Worm (Caenorhabditis elegans) whole organism, L2 larva: ENCODE data around the gene F08F8.9.

Experiments
- C34F6.9 ChIP-seq: fragments of 150-350 bp; optimal IDR thresholded peaks from 2 replicates; lab custom pipeline; 2014; ENCODE audit warnings: missing biosample characterization, missing genetic modification characterization
- F13H6.1 ChIP-seq: sonication (generic microtip); optimal IDR thresholded peaks from 2 replicates; lab custom pipeline; 2016; ENCODE audit warnings: missing genetic modification characterization, missing compliant biosample characterization
- R02D3.7 ChIP-seq: fragments of 150-350 bp; optimal IDR thresholded peaks from 2 replicates; lab custom pipeline; 2014; ENCODE audit warnings: missing biosample characterization, missing genetic modification characterization
- Y55F3AM.14 ChIP-seq: fragments of 200-800 bp; sonication (Bioruptor generic); optimal IDR thresholded peaks from 2 replicates; lab custom pipeline; 2018; ENCODE audit warnings: mild to moderate bottlenecking, missing genetic modification characterization, missing compliant biosample characterization
- alr-1 ChIP-seq: fragments of 150-350 bp; optimal IDR thresholded peaks from 2 replicates; lab custom pipeline; 2014; ENCODE audit warnings: missing biosample characterization, missing genetic modification characterization
- ceh-82 ChIP-seq: fragments of 150-350 bp; optimal IDR thresholded peaks from 2 replicates; lab custom pipeline; 2014; ENCODE audit warnings: missing biosample characterization, missing genetic modification characterization
- crh-2 ChIP-seq: sonication (generic microtip); optimal IDR thresholded peaks from 2 replicates; lab custom pipeline; 2017; ENCODE audit warnings: missing biosample characterization, missing genetic modification characterization
- egl-27 ChIP-seq: sonication (generic microtip); optimal IDR thresholded peaks from 3 replicates; lab custom pipeline; 2017; ENCODE audit warnings: missing biosample characterization, missing genetic modification reagents, missing genetic modification characterization
- fos-1 ChIP-seq: fragments of 150-350 bp; optimal IDR thresholded peaks from 2 replicates; lab custom pipeline; 2014; ENCODE audit warnings: missing biosample characterization, missing genetic modification characterization
- gmeb-1 ChIP-seq: fragments of 150-350 bp; optimal IDR thresholded peaks from 2 replicates; lab custom pipeline; 2014; ENCODE audit warnings: missing biosample characterization, missing genetic modification characterization
- lin-11 ChIP-seq: fragments of 150-350 bp; sonication (generic microtip); optimal IDR thresholded peaks from 2 replicates; lab custom pipeline; 2014; ENCODE audit warnings: missing biosample characterization, missing genetic modification characterization, inconsistent platforms, mixed read lengths
- lin-39 ChIP-seq: fragments of 150-350 bp; optimal IDR thresholded peaks from 2 replicates; lab custom pipeline; 2014; ENCODE audit warnings: missing biosample characterization, missing genetic modification reagents, missing genetic modification characterization
- lsy-2 ChIP-seq, 2 experiments: fragments of 150-350 bp in 1 of 2; sonication (generic microtip) in 1 of 2; optimal IDR thresholded peaks; 2 replicates each; lab custom pipeline; 2014 to 2017; ENCODE audit warnings: missing biosample characterization in 2 of 2, missing genetic modification characterization in 2 of 2
- mab-5 ChIP-seq: fragments of 150-350 bp; optimal IDR thresholded peaks from 2 replicates; lab custom pipeline; 2014; ENCODE audit warnings: missing biosample characterization, missing genetic modification characterization
- mbf-1 ChIP-seq: sonication (generic microtip); optimal IDR thresholded peaks from 2 replicates; lab custom pipeline; 2017; ENCODE audit warnings: missing biosample characterization, missing genetic modification characterization
- mdl-1 ChIP-seq, 2 experiments: fragments of 150-350 bp in 1 of 2; sonication (generic microtip) in 1 of 2; optimal IDR thresholded peaks; 2 replicates each; lab custom pipeline; 2017; ENCODE audit warnings: missing biosample characterization in 2 of 2, missing genetic modification characterization in 2 of 2
- nhr-10 ChIP-seq: sonication (generic microtip); optimal IDR thresholded peaks from 2 replicates; lab custom pipeline; 2017; ENCODE audit warnings: missing biosample characterization, missing genetic modification characterization
- nhr-12 ChIP-seq: fragments of 150-350 bp; optimal IDR thresholded peaks from 2 replicates; lab custom pipeline; 2014; ENCODE audit warnings: missing biosample characterization, missing genetic modification characterization
- nhr-129 ChIP-seq: fragments of 150-350 bp; optimal IDR thresholded peaks from 2 replicates; lab custom pipeline; 2014; ENCODE audit warnings: missing biosample characterization, missing genetic modification characterization
- nhr-21 ChIP-seq: fragments of 150-350 bp; optimal IDR thresholded peaks from 2 replicates; lab custom pipeline; 2014; ENCODE audit warnings: missing biosample characterization, missing genetic modification characterization
- nhr-237 ChIP-seq: fragments of 150-350 bp; optimal IDR thresholded peaks from 2 replicates; lab custom pipeline; 2014; ENCODE audit warnings: missing biosample characterization, missing genetic modification characterization
- nhr-25 ChIP-seq: fragments of 150-350 bp; sonication (generic microtip); optimal IDR thresholded peaks from 3 replicates; lab custom pipeline; 2014; ENCODE audit warnings: missing biosample characterization, missing genetic modification characterization
- nhr-6 ChIP-seq: fragments of 150-350 bp; optimal IDR thresholded peaks from 2 replicates; lab custom pipeline; 2014; ENCODE audit warnings: missing biosample characterization, missing genetic modification characterization
- nhr-77 ChIP-seq: fragments of 150-350 bp; optimal IDR thresholded peaks from 2 replicates; lab custom pipeline; 2014; ENCODE audit warnings: missing biosample characterization, missing genetic modification characterization
- peb-1 ChIP-seq: fragments of 150-350 bp; optimal IDR thresholded peaks from 2 replicates; lab custom pipeline; 2014; ENCODE audit warnings: missing biosample characterization, missing genetic modification characterization
- skn-1 ChIP-seq: sonication (generic microtip); optimal IDR thresholded peaks from 2 replicates; lab custom pipeline; 2017; ENCODE audit warnings: missing biosample characterization, missing genetic modification characterization
- sma-3 ChIP-seq: sonication (generic microtip); optimal IDR thresholded peaks from 2 replicates; lab custom pipeline; 2016; ENCODE audit warnings: missing genetic modification reagents, missing genetic modification characterization, missing compliant biosample characterization
- sma-9 ChIP-seq, 2 experiments: fragments of 150-350 bp in 1 of 2; sonication (generic microtip) in 1 of 2; optimal IDR thresholded peaks; 2 replicates each; lab custom pipeline; 2014 to 2016; ENCODE audit warnings: missing genetic modification characterization in 2 of 2, mild to moderate bottlenecking in 1 of 2, missing biosample characterization in 1 of 2, missing compliant biosample characterization in 1 of 2, missing genetic modification reagents in 1 of 2, moderate library complexity in 1 of 2
- snpc-4 ChIP-seq: fragments of 150-350 bp; optimal IDR thresholded peaks from 2 replicates; lab custom pipeline; 2014; ENCODE audit warnings: missing biosample characterization, missing genetic modification characterization
- unc-55 ChIP-seq: fragments of 150-350 bp; sonication (generic microtip); optimal IDR thresholded peaks from 3 replicates; lab custom pipeline; 2014; ENCODE audit warnings: missing biosample characterization, missing genetic modification reagents, missing genetic modification characterization
- zag-1 ChIP-seq: fragments of 150-350 bp; optimal IDR thresholded peaks from 2 replicates; lab custom pipeline; 2014; ENCODE audit warnings: missing biosample characterization, missing genetic modification characterization
- ztf-11 ChIP-seq: sonication (generic microtip); optimal IDR thresholded peaks from 2 replicates; lab custom pipeline; 2017; ENCODE audit warnings: missing biosample characterization, missing genetic modification characterization
- ztf-4 ChIP-seq: fragments of 150-350 bp; optimal IDR thresholded peaks from 2 replicates; lab custom pipeline; 2014; ENCODE audit warnings: missing biosample characterization, missing genetic modification characterization

F08F8.9 gene

ce11 chrIII:7353871-7354270, at the start of gene F08F8.9:
Gene F08F8.9 (minus strand): TSS chrIII:7353971.
- no peak for TF ChIP-seq alr-1 (tag; lab: Kevin White, UChicago)
- TF ChIP-seq crh-2 (tag; lab: Kevin White, UChicago): peak; percentile 8

DNA sequence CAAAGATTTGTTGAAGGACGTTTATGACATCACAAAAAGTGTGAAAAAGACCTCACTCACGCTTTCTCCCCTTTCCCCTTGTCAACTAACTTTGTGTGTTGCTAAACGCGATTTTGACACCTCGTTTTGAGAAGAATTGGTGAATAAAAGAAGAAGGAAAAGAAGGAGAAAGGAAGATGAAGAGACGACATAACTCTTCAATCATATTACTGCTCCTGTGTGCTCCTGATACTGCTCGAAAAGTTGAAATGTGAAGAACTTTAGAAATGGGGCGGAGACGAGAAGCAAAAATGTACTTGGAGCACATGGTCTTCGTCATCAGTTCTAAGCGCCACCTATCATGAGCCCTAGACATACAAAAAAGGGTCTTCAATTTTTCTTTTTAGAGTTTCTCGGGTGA, 45.2 kb upstream of the F08F8.9 start:
- TF ChIP-seq ztf-11 (tag; lab: Kevin White, UChicago) (no peak), nhr-12 (no peak), nhr-21 (tag; lab: Kevin White, UChicago) (no peak), ceh-82 (tag; lab: Kevin White, UChicago) (no peak), C34F6.9 (no peak), nhr-10 (tag; lab: Kevin White, UChicago) (no peak), lsy-2 (tag; optimal IDR thresholded peaks at IDR 0.05; lab: Kevin White, UChicago) (no peak), sma-3 (GFP tag; lab: Kevin White, UChicago) (no peak), Y55F3AM.14 (GFP tag; lab: Kevin White, UChicago) (no peak)

DNA sequence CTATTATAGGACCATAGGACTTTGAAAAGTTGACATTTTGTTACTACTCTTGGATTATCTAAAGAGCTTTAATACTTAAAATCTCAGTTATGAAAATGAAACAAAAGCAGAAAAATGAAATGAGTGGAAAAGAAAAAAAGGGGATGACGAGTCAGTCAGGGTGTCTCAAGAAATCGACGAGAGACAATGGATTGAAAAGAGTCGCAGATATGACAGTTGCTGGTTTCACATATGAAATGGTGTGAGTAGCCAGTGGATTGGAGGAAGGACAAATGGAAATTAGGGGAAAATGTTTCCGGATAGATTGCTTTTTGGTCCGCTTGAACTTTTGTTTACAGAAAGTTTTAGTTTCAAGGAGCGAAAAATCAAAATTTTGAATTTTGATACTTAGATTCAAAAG, 43.4 kb upstream of the F08F8.9 start:
- TF ChIP-seq lsy-2 (tag; optimal IDR thresholded peaks at IDR 0.05; lab: Kevin White, UChicago): peak in 1 of 2 experiments; percentile 28
- no peak for TF ChIP-seq nhr-6
- TF ChIP-seq R02D3.7 (tag; lab: Kevin White, UChicago): no peak
- TF ChIP-seq nhr-12: no peak
- TF ChIP-seq nhr-129: peak; percentile 25
- TF ChIP-seq egl-27 (tag; lab: Kevin White, UChicago): no peak
- no peak for TF ChIP-seq skn-1 (tag; lab: Kevin White, UChicago)
- peak; percentile 1 for TF ChIP-seq fos-1 (tag; lab: Kevin White, UChicago)
- TF ChIP-seq lin-39 (tag; lab: Kevin White, UChicago): no peak
- no peak for TF ChIP-seq nhr-21 (tag; lab: Kevin White, UChicago)
- TF ChIP-seq C34F6.9: no peak

ce11 chrIII:7395354-7395753, 41.6 kb upstream of the F08F8.9 start, which contains the start of gene lgc-50:
Gene lgc-50 (minus strand): TSS chrIII:7395454.
- TF ChIP-seq sma-9 (GFP tag; optimal IDR thresholded peaks at IDR 0.05; lab: Kevin White, UChicago) (no peak), sma-9 (tag; optimal IDR thresholded peaks at IDR 0.05; lab: Kevin White, UChicago) (no peak), nhr-237 (no peak), F13H6.1 (tag; lab: Kevin White, UChicago) (no peak), unc-55 (GFP tag; lab: Kevin White, UChicago) (no peak), nhr-129 (no peak), ztf-4 (tag; lab: Kevin White, UChicago) (no peak), R02D3.7 (tag; lab: Kevin White, UChicago) (no peak), fos-1 (tag; lab: Kevin White, UChicago) (no peak), nhr-25 (tag; lab: Kevin White, UChicago) (no peak), peb-1 (no peak), nhr-77 (tag; lab: Kevin White, UChicago) (no peak), lin-11 (tag; lab: Kevin White, UChicago) (no peak), skn-1 (tag; lab: Kevin White, UChicago) (no peak), mbf-1 (no peak), zag-1 (tag; lab: Kevin White, UChicago) (no peak), Y55F3AM.14 (GFP tag; lab: Kevin White, UChicago) (no peak), sma-3 (GFP tag; lab: Kevin White, UChicago) (no peak)

DNA sequence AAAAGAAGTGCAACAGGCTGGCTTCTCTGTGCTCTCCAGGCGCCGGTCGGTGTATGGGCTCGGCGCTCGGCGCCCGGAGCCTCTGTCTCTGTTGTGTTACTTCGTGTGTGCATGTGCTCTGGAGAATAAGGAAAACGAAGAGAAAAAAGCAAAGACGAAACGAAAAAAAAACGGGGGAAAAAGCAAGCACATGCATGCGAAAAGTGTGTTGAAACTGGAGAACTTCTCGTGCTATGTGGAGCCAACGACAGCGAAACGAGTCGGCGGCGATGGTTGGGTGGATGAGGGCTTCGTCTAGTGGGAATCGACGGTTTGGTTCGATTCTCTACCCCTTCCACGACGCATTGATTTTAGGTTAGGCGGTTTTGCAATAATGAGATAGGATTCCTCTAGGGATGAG, 33.6 kb upstream of the F08F8.9 start:
- TF ChIP-seq gmeb-1 (tag; lab: Kevin White, UChicago): peak; percentile 56
- TF ChIP-seq nhr-21 (tag; lab: Kevin White, UChicago): peak; percentile 11
- TF ChIP-seq mab-5 (tag; lab: Kevin White, UChicago): no peak
- peak; percentile 71 for TF ChIP-seq F13H6.1 (tag; lab: Kevin White, UChicago)
- peak; percentile 57 for TF ChIP-seq sma-9 (GFP tag; optimal IDR thresholded peaks at IDR 0.05; lab: Kevin White, UChicago)
- no peak for TF ChIP-seq sma-9 (tag; optimal IDR thresholded peaks at IDR 0.05; lab: Kevin White, UChicago)
- no peak for TF ChIP-seq nhr-12
- TF ChIP-seq zag-1 (tag; lab: Kevin White, UChicago): peak; percentile 44
- no peak for TF ChIP-seq peb-1
- TF ChIP-seq ztf-4 (tag; lab: Kevin White, UChicago): peak; percentile 27
- TF ChIP-seq C34F6.9: peak; percentile 55
- TF ChIP-seq lsy-2 (tag; optimal IDR thresholded peaks at IDR 0.05; lab: Kevin White, UChicago): peak; percentile 55 to 56
- TF ChIP-seq mdl-1 (tag; optimal IDR thresholded peaks at IDR 0.05; lab: Kevin White, UChicago): peak in 1 of 2 experiments; percentile 36
- TF ChIP-seq nhr-237: no peak
- peak; percentile 53 for TF ChIP-seq unc-55 (GFP tag; lab: Kevin White, UChicago)
- peak; percentile 72 for TF ChIP-seq lin-11 (tag; lab: Kevin White, UChicago)
- peak; percentile 30 for TF ChIP-seq nhr-129
- peak; percentile 33 for TF ChIP-seq fos-1 (tag; lab: Kevin White, UChicago)
- peak; percentile 62 for TF ChIP-seq crh-2 (tag; lab: Kevin White, UChicago)
- TF ChIP-seq Y55F3AM.14 (GFP tag; lab: Kevin White, UChicago): peak; percentile 99
- peak; percentile 38 for TF ChIP-seq snpc-4 (tag; lab: Kevin White, UChicago)
- TF ChIP-seq, all 48 proteins: peak for 16
